Worm (Caenorhabditis elegans) whole organism, midembryonic: ENCODE data around the gene mrpl-21.

ENCODE experiments used
- T22C8.4 ChIP-seq: fragments of 200-800 bp; sonication (Bioruptor generic); IDR thresholded peaks from 2 replicates; pipeline ENCODE4 v1.3.6; 2022; ENCODE audit warnings: missing genetic modification characterization, missing compliant biosample characterization
- cog-1 ChIP-seq: sonication (generic microtip); optimal IDR thresholded peaks from 2 replicates; lab custom pipeline; 2016; ENCODE audit warnings: missing genetic modification characterization, missing compliant biosample characterization
- ztf-23 ChIP-seq: fragments of 200-800 bp; sonication (Bioruptor generic); IDR thresholded peaks from 2 replicates; pipeline ENCODE4 v1.3.6; 2022; ENCODE audit warnings: missing genetic modification reagents, missing genetic modification characterization, missing compliant biosample characterization

ce11 chrIII:4204072-4204471 is 39.3 kb downstream of the mrpl-21 start, which contains the start of the genes pelo-1 and R74.7:
- no peak for TF ChIP-seq cog-1 (tag; lab: Kevin White, UChicago)
- TF ChIP-seq T22C8.4 (GFP tag; lab: Robert Waterston, UW): no peak
- no peak for TF ChIP-seq ztf-23 (GFP tag; lab: Robert Waterston, UW)
